Worm (Caenorhabditis elegans) whole organism, L1 larva: ENCODE results near the gene T11F8.4.
"Not testable (repeated sequence)": the region's sequence is repeated elsewhere in the genome, so short reads cannot be mapped to it uniquely, and the experiment has no call there.

ENCODE experiments used
- C16A3.4 ChIP-seq: fragments of 150-350 bp; optimal IDR thresholded peaks from 2 replicates; lab custom pipeline; 2014; ENCODE audit warnings: missing biosample characterization, missing genetic modification characterization
- F16B12.6 ChIP-seq: fragments of 150-350 bp; optimal IDR thresholded peaks from 2 replicates; lab custom pipeline; 2014; ENCODE audit warnings: missing biosample characterization, missing genetic modification characterization
- aha-1 ChIP-seq: fragments of 150-350 bp; optimal IDR thresholded peaks from 2 replicates; lab custom pipeline; 2014; ENCODE audit warnings: missing biosample characterization, missing genetic modification characterization
- aly-2 ChIP-seq: fragments of 150-350 bp; optimal IDR thresholded peaks from 2 replicates; lab custom pipeline; 2014; ENCODE audit warnings: missing biosample characterization, missing genetic modification characterization
- ceh-82 ChIP-seq, 3 experiments: fragments of 150-350 bp in 1 of 3; sonication (generic microtip) in 2 of 3; optimal IDR thresholded peaks; 2 replicates each; lab custom pipeline; 2014 to 2017; ENCODE audit warnings: missing biosample characterization in 3 of 3, missing genetic modification characterization in 3 of 3
- egl-13 ChIP-seq: sonication (generic microtip); optimal IDR thresholded peaks from 2 replicates; lab custom pipeline; 2016; ENCODE audit warnings: missing genotype, missing genetic modification reagents, missing genetic modification characterization, missing compliant biosample characterization
- elt-2 ChIP-seq: sonication (generic microtip); optimal IDR thresholded peaks from 2 replicates; lab custom pipeline; 2016; ENCODE audit warnings: missing genetic modification characterization, mild to moderate bottlenecking, inconsistent platforms, missing compliant biosample characterization, missing genetic modification reagents
- fos-1 ChIP-seq: fragments of 150-350 bp; optimal IDR thresholded peaks from 2 replicates; lab custom pipeline; 2014; ENCODE audit warnings: missing biosample characterization, missing genetic modification characterization
- grh-1 ChIP-seq: fragments of 200-800 bp; sonication (Bioruptor generic); IDR thresholded peaks from 2 replicates; pipeline ENCODE4 v1.3.6; 2022; ENCODE audit warnings: missing genetic modification reagents, missing genetic modification characterization, missing compliant biosample characterization
- hlh-17 ChIP-seq: fragments of 200-800 bp; sonication (Bioruptor generic); optimal IDR thresholded peaks from 2 replicates; lab custom pipeline; 2018; ENCODE audit warnings: missing genetic modification characterization, mild to moderate bottlenecking, missing compliant biosample characterization, moderate library complexity, borderline replicate concordance
- isw-1 ChIP-seq: fragments of 200-800 bp; sonication (Bioruptor generic); IDR thresholded peaks from 2 replicates; pipeline ENCODE4 v1.3.6; 2022; ENCODE audit warnings: missing genetic modification characterization, missing compliant biosample characterization
- lin-15B ChIP-seq: fragments of 150-350 bp; sonication (generic microtip); optimal IDR thresholded peaks from 3 replicates; lab custom pipeline; 2014; ENCODE audit warnings: missing biosample characterization, missing genetic modification characterization
- lsy-2 ChIP-seq, 2 experiments: fragments of 150-350 bp; optimal IDR thresholded peaks; 2 replicates each; lab custom pipeline; 2014; ENCODE audit warnings: missing biosample characterization in 2 of 2, missing genetic modification characterization in 2 of 2
- mdl-1 ChIP-seq, 2 experiments: fragments of 150-350 bp; optimal IDR thresholded peaks; 2 replicates each; lab custom pipeline; 2014 to 2017; ENCODE audit warnings: missing biosample characterization in 2 of 2, missing genetic modification characterization in 2 of 2, inconsistent platforms in 1 of 2
- mef-2 ChIP-seq: fragments of 150-350 bp; optimal IDR thresholded peaks from 2 replicates; lab custom pipeline; 2014; ENCODE audit warnings: missing biosample characterization, missing genetic modification characterization
- nhr-19 ChIP-seq: fragments of 200-800 bp; sonication (Bioruptor generic); conservative IDR thresholded peaks from 2 replicates; pipeline ENCODE4 v1.3.6; 2022; ENCODE audit warnings: missing genetic modification characterization, missing compliant biosample characterization
- nhr-71 ChIP-seq: sonication (generic microtip); optimal IDR thresholded peaks from 2 replicates; lab custom pipeline; 2016; ENCODE audit warnings: mild to moderate bottlenecking, missing genetic modification characterization, moderate library complexity, missing compliant biosample characterization
- nhr-85 ChIP-seq: sonication (generic microtip); peaks from one replicate; lab custom pipeline; 2016; ENCODE audit warnings: missing genetic modification characterization, inconsistent platforms, missing compliant biosample characterization
- nhr-90 ChIP-seq: sonication (generic microtip); optimal IDR thresholded peaks from 2 replicates; lab custom pipeline; 2016; ENCODE audit warnings: mild to moderate bottlenecking, missing genetic modification characterization, missing compliant biosample characterization; ENCODE audit not compliant: poor library complexity
- pqm-1 ChIP-seq: sonication (generic microtip); optimal IDR thresholded peaks from 3 replicates; lab custom pipeline; 2017; ENCODE audit warnings: missing biosample characterization, missing genetic modification characterization
- skn-1 ChIP-seq: fragments of 150-350 bp; optimal IDR thresholded peaks from 2 replicates; lab custom pipeline; 2014; ENCODE audit warnings: missing biosample characterization, missing genetic modification characterization
- sox-4 ChIP-seq: sonication (generic microtip); optimal IDR thresholded peaks from 2 replicates; lab custom pipeline; 2016; ENCODE audit warnings: missing genetic modification characterization, missing compliant biosample characterization
- sptf-1 ChIP-seq: fragments of 150-350 bp; optimal IDR thresholded peaks from 2 replicates; lab custom pipeline; 2014; ENCODE audit warnings: missing biosample characterization, missing genetic modification characterization
- unc-62 ChIP-seq: fragments of 150-350 bp; optimal IDR thresholded peaks from 2 replicates; lab custom pipeline; 2014; ENCODE audit warnings: missing biosample characterization, missing genetic modification reagents, missing genetic modification characterization
- unc-86 ChIP-seq: sonication (generic microtip); optimal IDR thresholded peaks from 2 replicates; lab custom pipeline; 2016; ENCODE audit warnings: missing genetic modification characterization, missing compliant biosample characterization
- xbp-1 ChIP-seq: sonication (generic microtip); optimal IDR thresholded peaks from 2 replicates; lab custom pipeline; 2016; ENCODE audit warnings: missing genetic modification characterization, missing compliant biosample characterization

Gene T11F8.4

DNA sequence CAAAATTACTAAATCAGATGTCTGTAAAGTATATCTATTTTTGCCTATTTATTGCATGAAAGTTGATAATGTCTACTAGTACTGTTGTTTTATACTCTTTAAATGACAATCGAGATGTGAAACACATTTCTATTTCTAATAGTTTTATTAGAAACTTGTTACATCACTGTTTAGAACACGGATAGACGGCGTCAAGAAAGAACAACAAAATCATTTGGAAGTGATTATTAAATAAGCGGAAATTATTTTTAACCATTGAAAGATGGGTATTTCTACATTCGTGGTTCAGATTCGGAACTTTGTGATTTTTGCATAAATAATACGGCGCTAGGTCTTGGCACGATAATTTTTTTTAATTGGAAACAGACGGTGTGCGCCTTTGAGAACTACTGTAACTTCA is 3.3 kb downstream of the T11F8.4 start:
- TF ChIP-seq lin-15B (no peak), skn-1 (no peak)

DNA sequence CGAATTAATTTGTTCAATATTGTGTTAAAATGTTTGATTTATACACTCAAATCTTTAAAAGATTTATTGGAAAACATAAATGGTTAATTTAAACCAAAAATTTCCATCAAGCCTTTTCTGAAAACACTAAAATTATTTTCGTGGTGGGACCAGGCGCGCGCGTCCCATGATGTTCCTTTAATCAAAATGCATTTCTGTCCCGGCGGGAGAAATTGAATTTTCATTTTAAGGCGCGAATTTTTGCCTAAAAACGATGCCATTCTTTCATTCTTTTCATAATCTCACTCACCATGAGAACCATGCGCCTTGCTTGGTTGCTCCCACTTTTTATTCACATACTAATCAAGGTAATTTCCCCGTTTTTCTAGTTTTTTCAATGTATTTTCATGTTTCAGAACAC is 6.6 kb downstream of the T11F8.4 start, which contains the start of gene rme-2:
rme-2 (plus strand) TSS at position 288 of the 400 bp plus-strand sequence.
- TF ChIP-seq unc-86 (tag; lab: Kevin White, UChicago) (no peak), sox-4 (tag; lab: Kevin White, UChicago) (no peak)

DNA sequence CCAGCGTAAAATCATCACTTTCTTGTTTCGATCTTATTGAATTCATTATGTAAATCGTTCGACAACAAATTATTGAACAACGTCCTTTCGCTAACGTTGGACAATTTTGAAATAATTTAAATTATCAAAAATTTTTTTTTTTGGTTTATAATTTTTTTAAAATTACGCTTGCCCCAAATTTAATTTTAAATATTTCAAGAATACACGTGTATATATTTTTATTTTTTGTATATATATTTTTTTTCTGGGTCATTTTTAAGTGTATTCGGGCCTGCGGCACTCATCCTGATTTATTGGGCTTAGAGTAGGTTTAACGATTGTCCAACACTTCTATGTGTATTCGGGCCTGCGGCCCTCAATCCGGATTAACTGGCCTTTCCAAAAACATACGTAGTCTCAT is 12.0 kb downstream of the T11F8.4 start, which contains the start of gene Y52D5A.2:
Y52D5A.2 (minus strand) TSS at position 101 of the 400 bp plus-strand sequence.
- not testable (repeated sequence) for TF ChIP-seq aha-1, fos-1, egl-13 (tag; lab: Kevin White, UChicago)
- TF ChIP-seq, all 84 proteins: peak for 0; not testable (repeated sequence) for 84

DNA sequence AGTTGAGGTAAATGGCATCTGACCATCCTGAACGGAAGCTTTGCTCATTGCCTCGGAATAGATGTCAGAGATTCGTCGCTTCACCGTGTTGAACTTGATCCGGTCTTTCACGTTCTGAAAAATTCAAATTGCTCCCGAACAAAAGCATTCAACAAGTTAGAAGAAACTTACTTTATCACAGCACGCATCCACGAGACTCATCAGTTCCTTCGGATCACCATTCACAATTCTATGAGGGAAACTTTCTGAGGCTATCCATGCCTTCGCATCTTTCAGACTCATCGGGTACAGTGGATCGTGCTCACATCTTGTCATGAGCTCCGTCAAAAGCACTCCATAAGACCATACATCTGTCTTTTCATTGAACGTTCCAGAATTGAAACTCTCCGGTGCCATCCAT is 13.5 kb downstream of the T11F8.4 start:
- TF ChIP-seq pqm-1 (tag; lab: Kevin White, UChicago) (no peak), egl-13 (tag; lab: Kevin White, UChicago) (no peak), grh-1 (GFP tag; lab: Robert Waterston, UW) (no peak), F16B12.6 (tag; lab: Kevin White, UChicago) (no peak)

DNA sequence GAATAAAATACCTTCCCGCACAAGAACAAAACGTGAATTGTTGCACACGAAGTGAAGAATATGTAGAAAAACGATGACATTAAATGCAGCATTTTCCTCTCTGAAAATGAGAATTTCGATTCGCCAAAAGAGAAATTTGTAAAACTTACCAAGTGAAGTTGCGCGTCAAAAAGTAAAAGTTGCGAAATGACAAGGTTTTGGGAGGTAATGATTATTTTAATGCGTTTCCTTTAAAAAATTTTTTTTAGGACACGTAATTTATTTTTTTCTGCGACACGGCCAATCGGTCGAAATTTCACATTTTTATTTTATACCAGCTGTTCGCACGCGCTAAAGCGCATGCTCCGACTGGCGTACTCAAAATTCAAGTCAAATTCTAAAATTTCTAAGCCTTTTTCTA is 20.4 kb downstream of the T11F8.4 start, which contains the start of gene Y4C6A.3:
Y4C6A.3 (minus strand) TSS at position 101 of the 400 bp plus-strand sequence.
- not testable (repeated sequence) for TF ChIP-seq elt-2, nhr-85, sptf-1 (tag; lab: Kevin White, UChicago)

DNA sequence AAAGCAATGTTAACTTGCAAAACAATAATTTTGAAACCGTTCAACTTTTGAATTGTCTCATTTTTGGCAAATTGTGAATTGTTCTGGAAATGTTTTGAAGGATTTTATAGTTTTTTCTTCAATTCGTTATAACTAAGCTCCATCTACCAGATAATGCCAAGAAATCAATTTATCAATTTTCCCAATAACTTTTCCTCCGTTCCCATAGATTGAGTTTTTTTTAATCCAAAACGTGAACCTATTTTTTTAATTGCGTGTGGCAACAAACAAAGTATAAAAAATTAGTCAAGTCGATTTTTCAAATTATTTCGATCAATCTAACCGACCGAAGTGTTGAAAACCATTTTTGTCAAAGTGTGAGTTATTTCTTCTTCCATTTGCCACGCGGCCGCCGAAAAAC is 23.7 kb downstream of the T11F8.4 start, which contains the start of gene Y4C6A.4:
Y4C6A.4 (plus strand) TSS at position 301 of the 400 bp plus-strand sequence.
- TF ChIP-seq isw-1 (no peak), F16B12.6 (tag; lab: Kevin White, UChicago) (no peak), mdl-1 (tag; optimal IDR thresholded peaks at IDR 0.05; lab: Kevin White, UChicago) (no peak), aly-2 (tag; lab: Kevin White, UChicago) (no peak), nhr-90 (no peak), lsy-2 (tag; optimal IDR thresholded peaks at IDR 0.05; lab: Kevin White, UChicago) (no peak), ceh-82 (tag; optimal IDR thresholded peaks at IDR 0.05; lab: Kevin White, UChicago) (no peak), nhr-19 (GFP tag; lab: Robert Waterston, UW) (no peak), unc-62 (GFP tag; lab: Kevin White, UChicago) (no peak), C16A3.4 (tag; lab: Kevin White, UChicago) (no peak)

DNA sequence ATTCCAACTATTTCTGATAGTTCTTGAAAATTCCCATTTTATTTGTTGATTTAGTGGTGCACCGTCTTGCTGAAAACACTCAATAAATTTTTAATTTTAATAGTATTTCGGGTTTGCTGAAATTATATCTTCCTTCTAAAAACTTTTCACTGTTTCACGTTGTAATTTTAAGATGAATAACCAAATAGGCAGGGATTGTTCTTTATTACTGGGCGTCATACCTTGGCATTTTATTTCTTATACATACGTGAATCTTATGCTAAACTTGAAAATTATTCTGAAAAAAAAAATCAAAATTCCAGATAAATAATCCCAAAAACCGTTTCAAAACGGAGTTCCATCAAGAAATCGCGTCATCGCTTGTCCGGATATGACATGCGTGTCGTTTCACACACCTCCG is 37.7 kb downstream of the T11F8.4 start, which contains the start of gene mgl-3:
mgl-3 (plus strand) TSS at position 301 of the 400 bp plus-strand sequence.
- TF ChIP-seq hlh-17 (GFP tag; lab: Kevin White, UChicago) (no peak), ceh-82 (tag; optimal IDR thresholded peaks at IDR 0.05; lab: Kevin White, UChicago) (no peak), nhr-71 (tag; lab: Kevin White, UChicago) (no peak), xbp-1 (tag; lab: Kevin White, UChicago) (no peak), sox-4 (tag; lab: Kevin White, UChicago) (no peak), elt-2 (tag; lab: Kevin White, UChicago) (no peak), mef-2 (tag; lab: Kevin White, UChicago) (no peak)
